Fruit fly (Drosophila melanogaster) whole organism, embryonic: ENCODE measurements around the gene CG5080.
A peak's percentile ranks its signal among the peaks of the same experiment; 100 is the strongest.

Source experiments
- Bdp1 ChIP-seq: fragments of 200-800 bp; sonication (Bioruptor generic); optimal IDR thresholded peaks from 3 replicates; lab custom pipeline; 2016; ENCODE audit warnings: missing biosample characterization, missing genetic modification characterization
- CG10979 ChIP-seq: fragments of 200-800 bp; sonication (Bioruptor generic); optimal IDR thresholded peaks from 2 replicates; lab custom pipeline; 2018; ENCODE audit warnings: missing biosample characterization, mild to moderate bottlenecking, missing genetic modification characterization, moderate library complexity
- CG12071 ChIP-seq: fragments of 200-800 bp; sonication (Bioruptor generic); optimal IDR thresholded peaks from 3 replicates; lab custom pipeline; 2018; ENCODE audit warnings: missing biosample characterization, mild to moderate bottlenecking, missing genetic modification characterization
- CG12942 ChIP-seq: fragments of 200-800 bp; sonication (Bioruptor generic); optimal IDR thresholded peaks from 3 replicates; lab custom pipeline; 2016; ENCODE audit warnings: missing biosample characterization, missing genetic modification characterization
- CG13424 ChIP-seq: fragments of 200-800 bp; sonication (Bioruptor generic); optimal IDR thresholded peaks from 2 replicates; lab custom pipeline; 2019; ENCODE audit warnings: missing biosample characterization, mild to moderate bottlenecking, missing genetic modification characterization, moderate library complexity
- CG14014 ChIP-seq: fragments of 200-800 bp; sonication (Bioruptor generic); IDR thresholded peaks from 2 replicates; pipeline ENCODE4 v1.3.6; 2022; ENCODE audit warnings: missing biosample characterization, missing genetic modification characterization
- CG14965 ChIP-seq: fragments of 200-800 bp; sonication (Bioruptor generic); optimal IDR thresholded peaks from 2 replicates; lab custom pipeline; 2016; ENCODE audit warnings: missing biosample characterization, missing genetic modification characterization, borderline replicate concordance
- CG15011 ChIP-seq: fragments of 200-800 bp; sonication (Bioruptor generic); optimal IDR thresholded peaks from 3 replicates; lab custom pipeline; 2018; ENCODE audit warnings: missing biosample characterization, mild to moderate bottlenecking, missing genetic modification characterization
- CG1529 ChIP-seq: fragments of 200-800 bp; sonication (Bioruptor generic); optimal IDR thresholded peaks from 3 replicates; lab custom pipeline; 2018; ENCODE audit warnings: missing biosample characterization, missing genetic modification characterization
- CG17359 ChIP-seq: fragments of 200-800 bp; sonication (Bioruptor generic); optimal IDR thresholded peaks from 3 replicates; lab custom pipeline; 2018; ENCODE audit warnings: missing biosample characterization, mild to moderate bottlenecking, missing genetic modification characterization, moderate library complexity
- CG18476 ChIP-seq: fragments of 200-800 bp; sonication (Bioruptor generic); optimal IDR thresholded peaks from 2 replicates; lab custom pipeline; 2016; ENCODE audit warnings: missing biosample characterization, mild to moderate bottlenecking, missing genetic modification characterization
- CG18764 ChIP-seq: fragments of 200-800 bp; sonication (Bioruptor generic); optimal IDR thresholded peaks from 3 replicates; lab custom pipeline; 2016; ENCODE audit warnings: missing biosample characterization, missing genetic modification characterization
- CG2875 ChIP-seq: fragments of 200-800 bp; sonication (Bioruptor generic); optimal IDR thresholded peaks from 2 replicates; lab custom pipeline; 2017; ENCODE audit warnings: missing biosample characterization, mild to moderate bottlenecking, missing genetic modification characterization, missing genetic modification reagents
- CG30431 ChIP-seq: fragments of 200-800 bp; sonication (Bioruptor generic); optimal IDR thresholded peaks from 2 replicates; lab custom pipeline; 2017; ENCODE audit warnings: missing biosample characterization, missing genetic modification characterization
- CG33557 ChIP-seq: fragments of 200-800 bp; sonication (Bioruptor generic); optimal IDR thresholded peaks from 2 replicates; lab custom pipeline; 2019; ENCODE audit warnings: missing biosample characterization, mild to moderate bottlenecking, missing genetic modification characterization, moderate library complexity
- CG3847 ChIP-seq: fragments of 200-800 bp; sonication (Bioruptor generic); IDR thresholded peaks from 2 replicates; pipeline ENCODE4 v1.3.6; 2022; ENCODE audit warnings: missing biosample characterization, missing genetic modification characterization
- CG42726 ChIP-seq: fragments of 200-800 bp; sonication (Bioruptor generic); IDR thresholded peaks from 2 replicates; pipeline ENCODE4 v1.3.6; 2022; ENCODE audit warnings: missing biosample characterization, missing genetic modification characterization; ENCODE audit not compliant: partially characterized antibody
- CG4424 ChIP-seq: fragments of 200-800 bp; sonication (Bioruptor generic); optimal IDR thresholded peaks from 3 replicates; lab custom pipeline; 2016; ENCODE audit warnings: missing biosample characterization, missing genetic modification characterization
- CG4854 ChIP-seq: fragments of 200-800 bp; sonication (Bioruptor generic); optimal IDR thresholded peaks from 2 replicates; lab custom pipeline; 2016; ENCODE audit warnings: missing biosample characterization, missing genetic modification characterization, inconsistent platforms
- CG6689 ChIP-seq: fragments of 200-800 bp; sonication (Bioruptor generic); IDR thresholded peaks from 2 replicates; pipeline ENCODE4 v1.3.6; 2022; ENCODE audit warnings: missing biosample characterization, missing genetic modification characterization
- CG7357 ChIP-seq: fragments of 200-800 bp; sonication (Bioruptor generic); IDR thresholded peaks from 3 replicates; pipeline ENCODE4 v1.3.6; 2022; ENCODE audit warnings: missing biosample characterization, missing genetic modification characterization
- CG7372 ChIP-seq: fragments of 200-800 bp; sonication (Bioruptor generic); IDR thresholded peaks from 2 replicates; pipeline ENCODE4 v1.3.6; 2022; ENCODE audit warnings: missing biosample characterization, missing genetic modification characterization
- CG7963 ChIP-seq: fragments of 200-800 bp; sonication (Bioruptor generic); IDR thresholded peaks from 3 replicates; pipeline ENCODE4 v1.3.6; 2022; ENCODE audit warnings: missing biosample characterization, missing genetic modification characterization; ENCODE audit not compliant: partially characterized antibody
- CG8765 ChIP-seq: fragments of 200-800 bp; sonication (Bioruptor generic); IDR thresholded peaks from 2 replicates; pipeline ENCODE4 v1.3.6; 2022; ENCODE audit warnings: missing biosample characterization, missing genetic modification characterization
- CG9609 ChIP-seq: fragments of 200-800 bp; sonication (Bioruptor generic); optimal IDR thresholded peaks from 3 replicates; lab custom pipeline; 2016; ENCODE audit warnings: missing biosample characterization, missing genetic modification characterization
- Doc3 ChIP-seq: fragments of 200-800 bp; sonication (Bioruptor generic); IDR thresholded peaks from 3 replicates; pipeline ENCODE4 v1.3.6; 2022; ENCODE audit warnings: missing biosample characterization, missing genetic modification characterization; ENCODE audit not compliant: partially characterized antibody
- Dref ChIP-seq: fragments of 200-800 bp; sonication (Bioruptor generic); IDR thresholded peaks from 2 replicates; pipeline ENCODE4 v1.3.6; 2022; ENCODE audit warnings: missing biosample characterization, missing genetic modification characterization
- E2f1 ChIP-seq: fragments of 200-800 bp; sonication (Bioruptor generic); IDR thresholded peaks from 2 replicates; pipeline ENCODE4 v1.3.6; 2022; ENCODE audit warnings: missing biosample characterization, missing genetic modification characterization
- Eip74EF ChIP-seq, 2 experiments: fragments of 200-800 bp in 1 of 2; fragments of >200 bp in 1 of 2; sonication (Bioruptor generic) in 1 of 2; optimal IDR thresholded peaks; 2 replicates each; lab custom pipeline; 2017 to 2019; ENCODE audit warnings: missing biosample characterization in 2 of 2, missing genetic modification characterization in 2 of 2, mild to moderate bottlenecking in 1 of 2, moderate library complexity in 1 of 2
- Ets65A ChIP-seq: fragments of 200-800 bp; sonication (Bioruptor generic); peaks from one replicate; lab custom pipeline; 2016; ENCODE audit warnings: missing biosample characterization, missing genetic modification characterization
- MESR4 ChIP-seq: fragments of 200-800 bp; sonication (Bioruptor generic); optimal IDR thresholded peaks from 2 replicates; lab custom pipeline; 2018; ENCODE audit warnings: missing biosample characterization, mild to moderate bottlenecking, missing genetic modification characterization, moderate library complexity
- MTF-1 ChIP-seq: fragments of 200-800 bp; sonication (Bioruptor generic); optimal IDR thresholded peaks from 2 replicates; lab custom pipeline; 2018; ENCODE audit warnings: missing biosample characterization, mild to moderate bottlenecking, missing genetic modification characterization, borderline replicate concordance
- Max ChIP-seq: fragments of 200-800 bp; sonication (Bioruptor generic); optimal IDR thresholded peaks from 2 replicates; lab custom pipeline; 2016; ENCODE audit warnings: missing biosample characterization, mild to moderate bottlenecking, missing genetic modification characterization
- Side ChIP-seq: fragments of 200-800 bp; sonication (Bioruptor generic); optimal IDR thresholded peaks from 2 replicates; lab custom pipeline; 2016; ENCODE audit warnings: missing biosample characterization, missing genetic modification characterization
- bab2 ChIP-seq: fragments of 200-800 bp; sonication (Bioruptor generic); optimal IDR thresholded peaks from 2 replicates; lab custom pipeline; 2016; ENCODE audit warnings: missing biosample characterization, missing genetic modification characterization
- bcd ChIP-seq: fragments of 200-800 bp; sonication (Bioruptor generic); optimal IDR thresholded peaks from 2 replicates; lab custom pipeline; 2017; ENCODE audit warnings: missing biosample characterization, mild to moderate bottlenecking, missing genetic modification characterization
- dati ChIP-seq: fragments of 200-800 bp; sonication (Bioruptor generic); IDR thresholded peaks from 2 replicates; pipeline ENCODE4 v1.3.6; 2022; ENCODE audit warnings: missing biosample characterization, missing genetic modification characterization
- fu2 ChIP-seq: fragments of 200-800 bp; sonication (Bioruptor generic); optimal IDR thresholded peaks from 2 replicates; lab custom pipeline; 2016; ENCODE audit warnings: missing biosample characterization, missing genetic modification characterization
- gro ChIP-seq: fragments of 200-800 bp; sonication (Bioruptor generic); optimal IDR thresholded peaks from 2 replicates; lab custom pipeline; 2016; ENCODE audit warnings: missing biosample characterization, missing genetic modification characterization
- jing ChIP-seq: fragments of 200-800 bp; sonication (Bioruptor generic); optimal IDR thresholded peaks from 2 replicates; lab custom pipeline; 2018; ENCODE audit warnings: missing biosample characterization, mild to moderate bottlenecking, missing genetic modification characterization
- jumu ChIP-seq: fragments of 200-800 bp; sonication (Bioruptor generic); optimal IDR thresholded peaks from 3 replicates; lab custom pipeline; 2016; ENCODE audit warnings: missing biosample characterization, missing genetic modification characterization
- knrl ChIP-seq: fragments of 200-800 bp; sonication (Bioruptor generic); IDR thresholded peaks from 3 replicates; pipeline ENCODE4 v1.3.6; 2022; ENCODE audit warnings: missing biosample characterization, missing genetic modification characterization; ENCODE audit not compliant: partially characterized antibody
- lbe ChIP-seq: fragments of 200-800 bp; sonication (Bioruptor generic); optimal IDR thresholded peaks from 2 replicates; lab custom pipeline; 2016; ENCODE audit warnings: missing biosample characterization, mild to moderate bottlenecking, missing genetic modification characterization
- peb ChIP-seq: fragments of 200-800 bp; sonication (Bioruptor generic); IDR thresholded peaks from 2 replicates; pipeline ENCODE4 v1.3.6; 2022; ENCODE audit warnings: missing biosample characterization, missing genetic modification characterization
- pho ChIP-seq: fragments of 200-800 bp; sonication (Bioruptor generic); optimal IDR thresholded peaks from 2 replicates; lab custom pipeline; 2016; ENCODE audit warnings: missing biosample characterization, missing genetic modification characterization
- pros ChIP-seq: fragments of 200-800 bp; sonication (Bioruptor generic); optimal IDR thresholded peaks from 3 replicates; lab custom pipeline; 2019; ENCODE audit warnings: missing biosample characterization, mild to moderate bottlenecking, missing genetic modification characterization, moderate library complexity
- pzg ChIP-seq: fragments of 200-800 bp; sonication (Bioruptor generic); optimal IDR thresholded peaks from 3 replicates; lab custom pipeline; 2018; ENCODE audit warnings: missing biosample characterization, mild to moderate bottlenecking, missing genetic modification characterization, moderate library complexity
- run ChIP-seq: fragments of 200-800 bp; sonication (Bioruptor generic); optimal IDR thresholded peaks from 3 replicates; lab custom pipeline; 2018; ENCODE audit warnings: missing biosample characterization, mild to moderate bottlenecking, missing genetic modification characterization
- ssp ChIP-seq: fragments of 200-800 bp; sonication (Bioruptor generic); IDR thresholded peaks from 2 replicates; pipeline ENCODE4 v1.3.6; 2022; ENCODE audit warnings: missing biosample characterization, missing genetic modification characterization
- wek ChIP-seq: fragments of 200-800 bp; sonication (Bioruptor generic); optimal IDR thresholded peaks from 3 replicates; lab custom pipeline; 2018; ENCODE audit warnings: missing biosample characterization, mild to moderate bottlenecking, missing genetic modification characterization, moderate library complexity
- wor ChIP-seq: fragments of 200-800 bp; sonication (Bioruptor generic); IDR thresholded peaks from 2 replicates; pipeline ENCODE4 v1.3.6; 2022; ENCODE audit warnings: missing biosample characterization, missing genetic modification characterization

Gene CG5080

dm6 chr2L:1142730-1143281 is 20.9 kb downstream of the CG5080 start, which contains the start of gene MFS3 (continued):
- TF ChIP-seq jumu (GFP tag; lab: Kevin White, UChicago), result no peak
- no peak for TF ChIP-seq ssp
- no peak for TF ChIP-seq jing (GFP tag; lab: Kevin White, UChicago)
- no peak for TF ChIP-seq pho (GFP tag; lab: Kevin White, UChicago)
- TF ChIP-seq CG6689 (GFP tag; lab: Robert Waterston, UW), result no peak
- TF ChIP-seq bab2 (GFP tag; lab: Kevin White, UChicago), result no peak
- no peak for TF ChIP-seq run (tag; lab: Kevin White, UChicago)
- no peak for TF ChIP-seq CG30431 (GFP tag; lab: Kevin White, UChicago)
- no peak for TF ChIP-seq Max (GFP tag; lab: Kevin White, UChicago)
- TF ChIP-seq peb (GFP tag; lab: Robert Waterston, UW), result no peak
- TF ChIP-seq bcd (GFP tag; lab: Kevin White, UChicago), result no peak
- TF ChIP-seq Eip74EF (GFP tag; optimal IDR thresholded peaks at IDR 0.05; lab: Kevin White, UChicago), result peak in 1 of 2 experiments; percentile 23
- no peak for TF ChIP-seq CG33557 (GFP tag; lab: Kevin White, UChicago)
- 0 out of 2 replicates have a peak, but pooled peaks have one; percentile 3 for TF ChIP-seq CG42726
- no peak for TF ChIP-seq dati (GFP tag; lab: Robert Waterston, UW)
- TF ChIP-seq CG7963, result no peak
- 0 out of 2 replicates have a peak, but pooled peaks have one; percentile 29 for TF ChIP-seq Dref (GFP tag; lab: Robert Waterston, UW)
- no peak for TF ChIP-seq CG14014 (GFP tag; lab: Robert Waterston, UW)
- no peak for TF ChIP-seq CG3847 (GFP tag; lab: Robert Waterston, UW)
- TF ChIP-seq CG9609 (GFP tag; lab: Kevin White, UChicago), result no peak
- no peak for TF ChIP-seq CG12071 (GFP tag; lab: Kevin White, UChicago)
- no peak for TF ChIP-seq CG10979 (tag; lab: Kevin White, UChicago)
- TF ChIP-seq lbe (GFP tag; lab: Kevin White, UChicago), result no peak
- TF ChIP-seq CG8765 (GFP tag; lab: Robert Waterston, UW), result no peak
- TF ChIP-seq E2f1, result no peak
- TF ChIP-seq CG4424 (GFP tag; lab: Kevin White, UChicago), result no peak
- no peak for TF ChIP-seq CG14965 (GFP tag; lab: Kevin White, UChicago)
- no peak for TF ChIP-seq wek
- no peak for TF ChIP-seq CG7357
- TF ChIP-seq CG18476 (GFP tag; lab: Kevin White, UChicago), result no peak
- no peak for TF ChIP-seq CG4854
- TF ChIP-seq MESR4, result no peak
- TF ChIP-seq CG1529 (GFP tag; lab: Kevin White, UChicago), result no peak
- peak; percentile 32 for TF ChIP-seq CG17359 (tag; lab: Kevin White, UChicago)
- no peak for TF ChIP-seq Side (GFP tag; lab: Kevin White, UChicago)
- TF ChIP-seq gro (GFP tag; lab: Kevin White, UChicago), result peak; percentile 26
- peak; percentile 49 for TF ChIP-seq pzg (GFP tag; lab: Kevin White, UChicago)
- TF ChIP-seq CG2875 (GFP tag; lab: Kevin White, UChicago), result peak; percentile 18
- no peak for TF ChIP-seq Ets65A
- peak; percentile 79 for TF ChIP-seq pros
- no peak for TF ChIP-seq wor (GFP tag; lab: Robert Waterston, UW)
- no peak for TF ChIP-seq CG18764 (GFP tag; lab: Kevin White, UChicago)
- peak; percentile 51 for TF ChIP-seq MTF-1
- TF ChIP-seq knrl (GFP tag; lab: Robert Waterston, UW), result no peak
- TF ChIP-seq CG15011, result no peak
- no peak for TF ChIP-seq fu2 (GFP tag; lab: Kevin White, UChicago)
- TF ChIP-seq Bdp1 (GFP tag; lab: Kevin White, UChicago), result no peak
- TF ChIP-seq CG12942 (GFP tag; lab: Kevin White, UChicago), result no peak
- no peak for TF ChIP-seq CG7372 (GFP tag; lab: Robert Waterston, UW)
- no peak for TF ChIP-seq CG13424
- TF ChIP-seq Doc3 (GFP tag; lab: Robert Waterston, UW), result no peak
